Fruit fly (Drosophila melanogaster) whole organism: Measurements from ENCODE around the gene PIG-P.

Source experiments
- CG8478 ChIP-seq: fragments of >200 bp; optimal IDR thresholded peaks from 2 replicates; lab custom pipeline; 2018; ENCODE audit warnings: inconsistent platforms
- Dll ChIP-seq: fragments of >200 bp; optimal IDR thresholded peaks from 2 replicates; lab custom pipeline; 2017
- EcR ChIP-seq, 2 experiments: fragments of >200 bp; optimal IDR thresholded peaks; 2 replicates each; lab custom pipeline; 2017; ENCODE audit warnings: missing biosample characterization in 2 of 2, missing genetic modification characterization in 2 of 2, missing genetic modification reagents in 2 of 2
- pan ChIP-seq: fragments of >200 bp; optimal IDR thresholded peaks from 2 replicates; lab custom pipeline; 2017
- psq ChIP-seq: fragments of >200 bp; optimal IDR thresholded peaks from 2 replicates; lab custom pipeline; 2017
- usp ChIP-seq: fragments of >200 bp; optimal IDR thresholded peaks from 2 replicates; lab custom pipeline; 2017; ENCODE audit warnings: missing biosample characterization, missing genetic modification characterization, mixed read lengths

PIG-P gene

DNA sequence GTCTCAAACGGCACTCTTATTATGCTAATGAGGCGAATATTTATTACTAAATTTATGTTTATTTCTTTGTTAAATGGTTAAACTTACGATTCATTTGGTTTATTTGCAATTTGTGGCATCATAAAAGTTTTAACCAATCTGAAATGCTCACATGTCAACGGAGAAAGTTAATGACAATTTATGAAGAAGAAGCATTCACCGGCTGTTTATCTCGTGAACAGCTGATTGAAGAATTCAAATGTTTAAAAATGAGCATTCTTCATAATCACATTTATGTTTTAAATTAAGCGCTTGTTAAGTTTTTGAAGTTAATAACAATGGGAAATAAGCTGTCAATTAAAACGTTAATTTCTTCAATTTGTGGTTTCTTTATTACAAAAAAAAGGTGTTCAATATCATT lies at the start of gene PIG-P, which contains the start of gene Tcs6:
TSS of gene PIG-P (minus strand) at position 158 of the 400 bp plus-strand sequence.
TSS of gene Tcs6 (minus strand) at position 158 of the 400 bp plus-strand sequence.
- no peak for TF ChIP-seq Dll
- TF ChIP-seq pan = no peak
- TF ChIP-seq psq (lab: Kevin White, UChicago) = no peak
- TF ChIP-seq CG8478 = no peak
- TF ChIP-seq EcR (GFP tag; optimal IDR thresholded peaks at IDR 0.05; lab: Kevin White, UChicago) = no peak
- TF ChIP-seq usp = no peak

DNA sequence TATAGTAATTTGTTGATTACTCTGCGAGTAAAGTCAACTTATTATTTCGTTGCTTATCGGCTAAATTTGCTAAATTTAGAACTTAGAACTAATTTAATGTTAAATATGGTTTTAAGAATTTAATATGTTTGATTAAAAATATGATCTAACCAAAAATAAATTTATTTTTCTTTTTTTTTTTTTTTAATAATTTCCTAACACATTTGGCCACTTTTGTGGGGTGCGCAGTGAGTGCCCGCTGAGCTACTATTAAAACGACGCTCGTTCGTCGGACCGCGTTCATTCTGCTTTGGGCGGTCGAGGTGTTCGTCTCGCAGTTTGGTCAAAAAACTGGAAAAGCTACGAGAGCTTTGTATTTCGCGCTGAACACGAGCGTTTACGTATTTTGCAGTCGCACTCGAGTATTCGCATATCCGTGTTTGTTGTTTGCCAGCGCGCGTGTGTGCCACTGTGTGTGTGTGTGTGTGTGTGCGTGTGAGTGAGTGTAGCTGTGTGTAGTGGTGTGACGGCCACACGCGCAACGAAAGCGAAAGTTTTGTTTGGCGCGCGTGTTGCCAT lies 48.7 kb upstream of the PIG-P start, which contains the start of gene Cipc:
TSS of gene Cipc (plus strand) at position 274 of the 558 bp plus-strand sequence.
- TF ChIP-seq Dll (no peak), usp (no peak), CG8478 (no peak), EcR (GFP tag; optimal IDR thresholded peaks at IDR 0.05; lab: Kevin White, UChicago) (no peak), psq (lab: Kevin White, UChicago) (no peak), pan (no peak)

DNA sequence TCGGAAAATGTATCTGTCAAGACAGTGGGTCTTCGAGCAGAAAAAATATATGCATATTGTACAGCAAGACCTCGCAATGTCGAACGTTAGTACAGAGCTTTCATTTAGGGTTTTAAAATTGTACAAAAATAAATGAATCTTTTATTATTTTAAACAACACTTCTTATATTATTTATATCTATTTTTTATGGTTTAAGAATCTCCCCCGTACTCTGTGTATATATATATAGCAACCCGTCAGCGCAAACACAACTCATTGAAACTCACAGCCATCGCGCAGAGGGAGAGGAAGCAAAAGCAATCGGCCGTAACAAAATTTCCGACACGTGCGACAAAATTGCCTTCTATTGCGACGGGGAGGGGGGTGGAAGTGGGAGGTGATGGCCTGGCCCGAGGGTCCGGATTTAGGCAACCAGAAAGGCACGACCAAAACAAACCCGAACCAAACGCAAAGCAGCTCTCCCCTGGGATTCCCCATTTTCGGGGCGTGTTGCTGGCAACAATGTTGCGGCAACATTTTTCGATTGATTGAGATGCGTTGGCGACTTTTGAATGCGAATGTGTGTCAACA lies 48.0 kb upstream of the PIG-P start:
- TF ChIP-seq Dll (no peak), psq (lab: Kevin White, UChicago) (no peak), EcR (GFP tag; optimal IDR thresholded peaks at IDR 0.05; lab: Kevin White, UChicago) (no peak), usp (no peak), CG8478 (no peak)

DNA sequence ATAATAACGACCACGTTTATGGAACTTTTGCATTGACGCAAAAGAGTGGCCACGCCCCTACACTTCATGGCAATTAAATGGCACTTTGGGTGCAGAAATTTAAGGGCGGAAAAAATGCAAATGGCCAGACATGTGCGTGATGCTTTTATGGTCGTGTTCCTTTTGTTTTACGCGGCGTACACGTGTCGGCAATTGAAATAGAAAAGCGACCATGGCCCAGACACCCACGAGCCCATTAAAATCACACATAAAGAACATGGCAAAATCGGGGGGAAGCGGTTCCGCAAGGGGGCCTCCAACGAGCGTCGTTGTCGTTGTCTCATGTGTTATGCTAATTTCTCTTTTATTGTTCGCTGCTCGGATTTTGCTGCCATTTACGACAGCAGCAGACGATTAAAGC lies 47.4 kb upstream of the PIG-P start:
- TF ChIP-seq Dll (no peak), usp (no peak), CG8478 (no peak), psq (lab: Kevin White, UChicago) (no peak)

DNA sequence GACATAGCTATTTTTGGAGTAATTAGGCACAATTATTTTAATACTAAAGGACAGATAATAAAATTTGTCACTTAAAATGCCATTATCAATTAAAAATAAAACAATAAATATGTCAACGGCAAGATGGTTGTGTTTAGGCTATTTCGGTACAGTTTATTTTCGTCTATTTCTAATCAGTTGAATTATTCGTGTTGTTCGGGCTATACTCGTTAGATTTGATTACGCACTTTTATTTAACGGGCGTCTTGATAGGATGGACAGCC lies 47.0 kb upstream of the PIG-P start:
- TF ChIP-seq usp (no peak), Dll (no peak), psq (lab: Kevin White, UChicago) (no peak), CG8478 (no peak), EcR (GFP tag; optimal IDR thresholded peaks at IDR 0.05; lab: Kevin White, UChicago) (no peak), pan (no peak)

DNA sequence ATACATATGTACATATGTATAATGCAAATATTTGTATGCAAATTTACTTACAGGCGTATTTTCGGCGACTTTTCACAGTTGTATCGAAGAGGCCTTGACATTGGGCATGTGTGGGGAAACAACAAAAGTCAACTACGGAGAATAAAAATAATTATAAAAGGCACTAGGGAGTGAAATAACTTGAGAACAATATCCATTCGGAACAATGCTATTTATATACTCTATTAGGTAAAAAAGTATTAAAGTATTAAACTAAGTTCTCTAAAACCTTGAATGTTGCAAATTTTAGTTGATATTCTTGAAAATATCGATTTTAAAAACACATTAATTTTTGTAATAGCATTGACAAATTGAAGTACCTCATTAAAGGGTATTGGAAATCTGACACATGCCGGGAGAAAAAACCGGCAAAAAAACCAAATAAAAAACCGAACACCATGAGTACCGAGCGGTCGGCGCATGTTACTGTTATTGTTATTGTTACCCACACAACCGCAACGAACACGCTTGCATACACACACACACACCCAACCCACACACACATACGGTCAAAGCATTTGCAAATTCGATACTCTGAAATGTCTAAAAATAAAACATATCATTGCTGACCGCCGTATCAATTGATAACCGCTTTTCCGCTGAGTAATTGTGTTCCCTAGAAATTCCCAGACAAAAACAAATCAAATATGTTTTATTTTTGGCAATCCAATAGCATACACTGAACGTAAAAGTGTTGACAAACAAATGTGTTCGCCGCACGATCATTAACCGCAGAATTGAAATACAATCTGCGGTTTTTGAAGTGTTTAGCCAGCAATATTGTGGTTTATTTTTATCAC lies 46.5 kb upstream of the PIG-P start:
- TF ChIP-seq psq (lab: Kevin White, UChicago) (no peak), Dll (no peak), CG8478 (no peak), EcR (GFP tag; optimal IDR thresholded peaks at IDR 0.05; lab: Kevin White, UChicago) (no peak), usp (no peak), pan (no peak)

DNA sequence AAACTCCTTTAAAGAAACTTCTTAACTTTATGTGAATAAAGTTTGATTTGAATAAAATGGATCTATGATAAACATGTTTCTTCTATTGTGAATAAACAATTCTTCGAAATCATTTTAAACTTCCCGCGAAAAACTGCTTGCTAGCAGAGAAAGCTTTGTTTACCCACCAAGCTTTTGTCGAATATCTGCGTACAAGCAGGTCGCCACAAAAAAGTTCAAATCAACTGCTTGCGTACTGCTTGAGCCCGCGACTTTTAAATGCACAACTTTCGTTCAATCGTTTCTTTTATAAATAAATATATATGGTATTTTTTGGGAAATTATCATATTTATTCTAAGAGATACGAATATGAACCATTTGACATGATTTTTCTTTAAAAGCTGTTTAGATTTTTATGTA lies 45.4 kb upstream of the PIG-P start:
- TF ChIP-seq CG8478 = peak; percentile 56
- no peak for TF ChIP-seq psq (lab: Kevin White, UChicago)
- no peak for TF ChIP-seq pan
- no peak for TF ChIP-seq usp

DNA sequence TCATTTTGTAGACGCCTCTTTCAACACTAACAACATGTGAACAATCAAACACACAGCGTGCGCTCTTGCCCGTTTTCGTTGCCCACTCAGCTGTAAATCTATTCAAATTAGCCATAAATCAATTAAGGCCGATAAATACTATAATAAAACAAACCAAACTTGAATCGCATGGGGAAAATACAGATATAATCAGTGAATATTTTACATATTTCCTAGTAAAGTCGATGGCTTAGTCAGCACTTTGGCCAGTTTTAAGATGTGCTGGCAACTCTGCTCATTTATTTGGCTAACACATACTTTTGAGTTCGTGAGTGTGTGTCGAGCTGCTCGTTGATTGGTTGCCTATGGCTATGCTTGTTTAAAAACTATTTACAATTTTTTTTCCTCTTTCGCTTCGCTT lies 41.2 kb upstream of the PIG-P start:
- TF ChIP-seq EcR (GFP tag; optimal IDR thresholded peaks at IDR 0.05; lab: Kevin White, UChicago) (no peak), CG8478 (no peak), Dll (no peak), usp (no peak), psq (lab: Kevin White, UChicago) (no peak), pan (no peak)

DNA sequence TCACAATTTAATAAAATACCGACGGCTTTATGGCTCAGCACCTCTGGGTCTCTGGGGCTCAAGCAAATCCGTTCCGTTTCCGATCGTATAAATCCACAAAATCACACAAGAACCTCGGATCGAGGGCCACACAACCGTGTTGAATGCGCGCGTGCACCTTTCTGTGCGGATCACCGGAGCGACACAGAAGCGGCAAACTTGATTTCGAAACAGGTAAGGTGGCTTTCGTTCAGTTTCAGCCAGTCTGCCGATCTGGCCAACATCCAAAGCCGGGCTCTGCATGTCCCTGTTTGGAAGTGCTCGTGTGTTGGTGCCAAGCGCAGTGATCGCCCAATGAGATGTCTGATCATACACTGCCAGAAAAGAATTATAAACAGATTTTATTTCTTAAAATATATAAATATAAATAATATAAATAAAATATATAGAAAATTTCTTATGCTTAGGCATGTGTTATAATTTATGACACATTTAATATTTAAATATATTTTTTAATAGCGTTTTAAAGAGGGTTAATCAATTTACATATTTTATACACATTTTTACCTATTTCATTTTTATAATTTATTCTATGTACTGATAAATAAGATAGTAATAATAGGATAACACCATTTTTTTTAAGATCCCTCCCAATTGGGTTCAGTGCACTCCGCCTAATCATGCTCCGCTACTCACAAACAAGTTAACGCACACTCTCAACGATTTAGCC lies 40.6 kb upstream of the PIG-P start, which contains the start of gene dysf:
TSS of gene dysf (minus strand) at position 210 of the 709 bp plus-strand sequence.
- TF ChIP-seq usp (no peak), EcR (GFP tag; optimal IDR thresholded peaks at IDR 0.05; lab: Kevin White, UChicago) (no peak), pan (no peak), CG8478 (no peak), Dll (no peak), psq (lab: Kevin White, UChicago) (no peak)

DNA sequence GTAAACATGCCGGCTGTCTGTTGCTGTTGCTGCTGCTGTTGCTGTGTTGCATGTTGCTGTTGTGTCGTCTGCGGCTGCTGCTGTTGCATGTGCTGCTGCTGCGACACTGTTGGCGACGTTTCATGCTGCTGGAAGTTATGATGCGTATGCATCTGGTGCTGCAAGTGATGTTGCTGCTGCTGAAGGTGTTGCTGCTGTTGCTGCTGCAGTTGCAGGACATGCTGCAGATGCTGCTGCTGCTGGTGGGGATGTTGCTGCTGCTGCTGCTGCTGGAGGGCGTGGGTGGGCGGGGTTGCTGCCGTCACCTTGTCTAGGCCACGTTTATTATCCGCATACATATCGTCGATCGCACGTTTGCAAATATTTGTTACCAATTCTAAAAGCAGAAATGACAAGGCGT lies 38.2 kb upstream of the PIG-P start:
- TF ChIP-seq Dll (no peak), EcR (GFP tag; optimal IDR thresholded peaks at IDR 0.05; lab: Kevin White, UChicago) (no peak), psq (lab: Kevin White, UChicago) (no peak), CG8478 (no peak), usp (no peak), pan (no peak)

DNA sequence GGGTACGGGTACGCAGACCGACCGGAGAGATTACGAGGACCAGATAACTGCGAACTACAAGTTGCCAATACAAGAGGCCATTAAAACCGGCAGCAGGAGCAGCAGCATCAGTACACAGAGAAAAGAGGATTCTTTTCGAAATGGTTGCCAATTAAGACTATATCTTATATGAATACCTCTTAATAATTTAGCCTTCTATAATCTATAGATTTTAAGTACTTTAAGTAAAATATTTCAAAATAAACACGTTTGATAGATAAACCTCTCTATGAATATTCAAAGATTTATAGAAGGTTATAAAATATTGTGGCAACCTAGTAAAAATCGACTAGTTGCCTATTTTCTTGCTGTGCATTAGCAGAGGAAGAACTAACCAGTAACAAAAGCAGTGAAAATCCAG lies 37.5 kb upstream of the PIG-P start:
- TF ChIP-seq Dll (no peak), usp (no peak), pan (no peak), psq (lab: Kevin White, UChicago) (no peak), EcR (GFP tag; optimal IDR thresholded peaks at IDR 0.05; lab: Kevin White, UChicago) (no peak), CG8478 (no peak)

DNA sequence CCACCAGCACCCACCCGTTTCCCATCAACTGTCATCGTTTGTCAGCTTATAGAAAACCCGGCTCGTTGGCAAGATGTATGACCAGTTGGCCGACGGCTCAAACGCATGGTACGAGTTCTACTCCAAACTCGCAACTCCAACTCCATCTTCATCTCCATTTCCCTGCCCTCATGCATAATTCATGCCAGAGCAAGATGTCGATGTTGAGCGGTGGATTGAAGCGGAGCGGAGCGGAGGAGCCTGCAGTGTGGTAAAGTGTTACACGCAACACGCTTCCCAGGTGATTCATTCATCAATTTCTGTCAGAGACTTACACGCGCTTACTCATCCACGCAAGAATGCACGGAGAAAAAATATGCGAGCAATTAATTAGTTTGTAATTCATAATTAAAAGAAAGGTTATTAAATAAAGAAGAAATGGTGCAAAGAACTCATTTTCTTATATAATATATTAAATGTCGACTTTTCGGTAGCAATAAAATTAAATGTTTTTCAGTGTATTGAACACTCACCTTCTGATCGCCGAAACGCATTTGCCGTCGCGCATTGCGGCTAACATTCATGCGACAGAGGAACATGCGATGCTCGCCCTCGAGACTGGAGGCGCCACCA lies 23.5 kb upstream of the PIG-P start:
- TF ChIP-seq EcR (GFP tag; optimal IDR thresholded peaks at IDR 0.05; lab: Kevin White, UChicago) = no peak
- no peak for TF ChIP-seq pan
- TF ChIP-seq Dll = no peak

DNA sequence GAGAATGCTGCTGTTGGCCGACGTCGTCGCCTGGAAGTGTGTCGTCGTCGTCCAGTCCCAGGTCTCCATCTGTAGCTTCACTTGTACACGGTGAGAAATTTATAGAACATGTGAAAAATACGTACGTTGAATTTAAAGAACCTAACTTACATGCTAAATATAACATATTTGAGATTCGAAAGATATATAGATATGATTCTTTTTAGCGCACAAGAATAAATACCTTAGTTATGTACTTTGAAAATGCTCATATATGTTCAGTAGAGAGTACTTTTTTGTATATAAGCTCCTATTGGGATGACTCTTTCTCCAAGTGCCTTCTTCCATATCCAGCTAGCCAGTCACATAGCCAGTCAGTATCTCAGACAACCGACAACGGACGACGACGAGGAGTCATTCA lies 17.2 kb upstream of the PIG-P start:
- TF ChIP-seq CG8478 (no peak), pan (no peak), Dll (no peak), usp (no peak), EcR (GFP tag; optimal IDR thresholded peaks at IDR 0.05; lab: Kevin White, UChicago) (no peak), psq (lab: Kevin White, UChicago) (no peak)
